Fruit fly (Drosophila melanogaster): ENCODE results near the gene CG5854.

Gene CG5854

dm6 chr3R:23962781-23963222 is 29.1 kb downstream of the CG5854 start, which contains the start of gene CG31140:
TSS of gene CG31140 (plus strand) at chr3R:23963180.
- no peak for TF ChIP-seq Mnt (GFP tag; optimal IDR thresholded peaks at IDR 0.05)
- no peak for TF ChIP-seq CG11617 (GFP tag; optimal IDR thresholded peaks at IDR 0.05)
- TF ChIP-seq cic (GFP tag; optimal IDR thresholded peaks at IDR 0.05): no peak
- no peak for TF ChIP-seq kay (GFP tag; ENCODE audit: borderline replicate concordance)
- TF ChIP-seq Hr96 (GFP tag; optimal IDR thresholded peaks at IDR 0.05): peak; percentile 9
- no peak for TF ChIP-seq CG33017 (tag; optimal IDR thresholded peaks at IDR 0.05)
- no peak for TF ChIP-seq bab1 (GFP tag; optimal IDR thresholded peaks at IDR 0.05)
- TF ChIP-seq CG1620 (GFP tag; optimal IDR thresholded peaks at IDR 0.05): no peak
- no peak for TF ChIP-seq Crg-1 (GFP tag; optimal IDR thresholded peaks at IDR 0.05)
- TF ChIP-seq cnc (optimal IDR thresholded peaks at IDR 0.05): no peak
- peak; percentile 71 for TF ChIP-seq pad (GFP tag; optimal IDR thresholded peaks at IDR 0.05)
- TF ChIP-seq CG7101 (tag; optimal IDR thresholded peaks at IDR 0.05): no peak
- TF ChIP-seq tj (GFP tag; optimal IDR thresholded peaks at IDR 0.05): no peak
- no peak for TF ChIP-seq ovo (GFP tag; optimal IDR thresholded peaks at IDR 0.05)
- no peak for TF ChIP-seq CG14711 (tag; optimal IDR thresholded peaks at IDR 0.05)
- TF ChIP-seq toe (GFP tag; optimal IDR thresholded peaks at IDR 0.05): no peak
- no peak for TF ChIP-seq CG5204 (GFP tag; optimal IDR thresholded peaks at IDR 0.05)
- TF ChIP-seq CG12768 (GFP tag; optimal IDR thresholded peaks at IDR 0.05): no peak
- TF ChIP-seq CG7045 (GFP tag; optimal IDR thresholded peaks at IDR 0.05): peak; percentile 20
- no peak for TF ChIP-seq Clk (GFP tag; optimal IDR thresholded peaks at IDR 0.05)

dm6 chr3R:23964913-23965718 is 31.4 kb downstream of the CG5854 start:
- TF ChIP-seq bab1 (GFP tag; optimal IDR thresholded peaks at IDR 0.05): no peak
- TF ChIP-seq kay (GFP tag; ENCODE audit: borderline replicate concordance): no peak
- TF ChIP-seq Hr96 (GFP tag; optimal IDR thresholded peaks at IDR 0.05): no peak
- TF ChIP-seq tj (GFP tag; optimal IDR thresholded peaks at IDR 0.05): no peak

DNA sequence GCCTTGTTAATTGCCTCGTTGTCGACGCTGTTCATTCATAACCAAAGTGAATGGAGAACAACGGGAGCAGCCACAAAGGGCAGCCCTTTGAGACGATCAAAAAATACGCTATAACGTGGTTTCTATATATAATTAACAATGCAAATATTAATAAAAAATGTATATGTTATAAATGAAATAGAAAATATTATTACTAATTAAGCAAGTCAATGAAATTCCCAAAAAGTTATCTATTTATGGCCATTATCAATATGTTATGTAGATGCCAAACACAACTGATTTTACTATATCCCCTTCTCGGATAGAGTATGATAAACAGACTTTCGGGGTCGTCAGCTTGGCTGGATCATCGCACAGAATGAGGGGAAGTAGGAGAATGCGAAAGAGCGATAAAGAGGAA is 35.7 kb downstream of the CG5854 start:
- TF ChIP-seq CG7101 (tag; optimal IDR thresholded peaks at IDR 0.05): no peak
- TF ChIP-seq cnc (optimal IDR thresholded peaks at IDR 0.05): no peak
- no peak for TF ChIP-seq CG7045 (GFP tag; optimal IDR thresholded peaks at IDR 0.05)
- no peak for TF ChIP-seq Mnt (GFP tag; optimal IDR thresholded peaks at IDR 0.05)
- TF ChIP-seq Crg-1 (GFP tag; optimal IDR thresholded peaks at IDR 0.05): no peak
- TF ChIP-seq Clk (GFP tag; optimal IDR thresholded peaks at IDR 0.05): no peak
- TF ChIP-seq cic (GFP tag; optimal IDR thresholded peaks at IDR 0.05): no peak
- no peak for TF ChIP-seq ovo (GFP tag; optimal IDR thresholded peaks at IDR 0.05)
- TF ChIP-seq CG33017 (tag; optimal IDR thresholded peaks at IDR 0.05): no peak
- TF ChIP-seq CG14711 (tag; optimal IDR thresholded peaks at IDR 0.05): no peak
- no peak for TF ChIP-seq kay (GFP tag; ENCODE audit: borderline replicate concordance)

- TF ChIP-seq CG5204 (GFP tag; optimal IDR thresholded peaks at IDR 0.05) (no peak), Crg-1 (GFP tag; optimal IDR thresholded peaks at IDR 0.05) (no peak), bab1 (GFP tag; optimal IDR thresholded peaks at IDR 0.05) (no peak), tj (GFP tag; optimal IDR thresholded peaks at IDR 0.05) (no peak), toe (GFP tag; optimal IDR thresholded peaks at IDR 0.05) (no peak), Clk (GFP tag; optimal IDR thresholded peaks at IDR 0.05) (no peak), CG12768 (GFP tag; optimal IDR thresholded peaks at IDR 0.05) (no peak), cnc (optimal IDR thresholded peaks at IDR 0.05) (no peak), pad (GFP tag; optimal IDR thresholded peaks at IDR 0.05) (no peak), CG14711 (tag; optimal IDR thresholded peaks at IDR 0.05) (no peak), CG11617 (GFP tag; optimal IDR thresholded peaks at IDR 0.05) (no peak), kay (GFP tag; ENCODE audit: borderline replicate concordance) (no peak), cic (GFP tag; optimal IDR thresholded peaks at IDR 0.05) (no peak), CG7045 (GFP tag; optimal IDR thresholded peaks at IDR 0.05) (no peak), ovo (GFP tag; optimal IDR thresholded peaks at IDR 0.05) (no peak)
Observed at dm6 chr3R:23971208-23971607, 37.5 kb downstream of the CG5854 start.

dm6 chr3R:23971764-23972163 is 38.1 kb downstream of the CG5854 start:
- TF ChIP-seq Clk (GFP tag; optimal IDR thresholded peaks at IDR 0.05) (no peak), toe (GFP tag; optimal IDR thresholded peaks at IDR 0.05) (no peak), tj (GFP tag; optimal IDR thresholded peaks at IDR 0.05) (no peak), CG7045 (GFP tag; optimal IDR thresholded peaks at IDR 0.05) (no peak), CG5204 (GFP tag; optimal IDR thresholded peaks at IDR 0.05) (no peak), ovo (GFP tag; optimal IDR thresholded peaks at IDR 0.05) (no peak), cic (GFP tag; optimal IDR thresholded peaks at IDR 0.05) (no peak), CG7101 (tag; optimal IDR thresholded peaks at IDR 0.05) (no peak), kay (GFP tag; ENCODE audit: borderline replicate concordance) (no peak), Hr96 (GFP tag; optimal IDR thresholded peaks at IDR 0.05) (no peak)

dm6 chr3R:23981645-23982044 is 47.9 kb downstream of the CG5854 start:
- TF ChIP-seq CG7045 (GFP tag; optimal IDR thresholded peaks at IDR 0.05) (no peak), CG14711 (tag; optimal IDR thresholded peaks at IDR 0.05) (no peak), bab1 (GFP tag; optimal IDR thresholded peaks at IDR 0.05) (no peak), Mnt (GFP tag; optimal IDR thresholded peaks at IDR 0.05) (no peak), cnc (optimal IDR thresholded peaks at IDR 0.05) (no peak), Clk (GFP tag; optimal IDR thresholded peaks at IDR 0.05) (no peak), CG33017 (tag; optimal IDR thresholded peaks at IDR 0.05) (no peak), pad (GFP tag; optimal IDR thresholded peaks at IDR 0.05) (no peak), Crg-1 (GFP tag; optimal IDR thresholded peaks at IDR 0.05) (no peak), Hr96 (GFP tag; optimal IDR thresholded peaks at IDR 0.05) (no peak), tj (GFP tag; optimal IDR thresholded peaks at IDR 0.05) (no peak), CG11617 (GFP tag; optimal IDR thresholded peaks at IDR 0.05) (no peak), cic (GFP tag; optimal IDR thresholded peaks at IDR 0.05) (no peak), CG1620 (GFP tag; optimal IDR thresholded peaks at IDR 0.05) (no peak), CG5204 (GFP tag; optimal IDR thresholded peaks at IDR 0.05) (no peak)
